Worm (Caenorhabditis elegans): ENCODE measurements around the gene fipr-11.

DNA sequence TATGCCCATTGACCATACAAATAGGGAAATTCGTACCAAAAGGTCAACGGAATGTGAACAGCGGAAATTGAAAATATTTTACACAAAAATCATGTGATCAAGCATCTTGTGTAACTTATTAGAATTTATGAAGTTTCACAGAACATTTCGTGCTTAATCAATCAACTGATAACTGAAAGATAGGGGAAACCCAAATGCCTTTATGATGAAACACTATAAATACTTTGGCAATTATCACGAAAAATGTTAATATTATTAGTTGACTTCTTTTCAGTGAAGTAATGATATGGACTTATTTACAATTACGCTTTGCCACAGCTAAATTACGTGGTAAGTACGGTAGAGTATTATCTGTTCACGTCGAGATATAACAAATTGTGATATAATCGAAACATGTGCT lies 49.0 kb downstream of the fipr-11 start:
- no peak for TF ChIP-seq ceh-13 (GFP tag; optimal IDR thresholded peaks at IDR 0.05)
- no peak for TF ChIP-seq ets-7 (tag; optimal IDR thresholded peaks at IDR 0.05)

All from whole organism, early embryonic.